Fruit fly (Drosophila melanogaster): ENCODE measurements around the gene dgrn.

dgrn gene

dm6 chr3R:5821243-5821642 lies 3.2 kb upstream of the dgrn start, which contains the start of gene Hpr1:
Hpr1 (minus strand) TSS chr3R:5821440.
- TF ChIP-seq Myc (optimal IDR thresholded peaks at IDR 0.05) (no peak), psq (optimal IDR thresholded peaks at IDR 0.05) (no peak)

- no peak for TF ChIP-seq ttk (optimal IDR thresholded peaks at IDR 0.05)
- TF ChIP-seq insv (optimal IDR thresholded peaks at IDR 0.05), result no peak
- TF ChIP-seq psq (optimal IDR thresholded peaks at IDR 0.05), result no peak
- no peak for TF ChIP-seq h (optimal IDR thresholded peaks at IDR 0.05)
Observed at dm6 chr3R:5821750-5822149, 2.7 kb upstream of the dgrn start, which contains the start of gene CG46303. CG46303 (plus strand) TSS chr3R:5821972.

dm6 chr3R:5829762-5830161 lies 5.3 kb downstream of the dgrn start, which contains the start of gene glob3:
glob3 (plus strand) TSS chr3R:5830062.
- TF ChIP-seq psq (optimal IDR thresholded peaks at IDR 0.05) (no peak), insv (optimal IDR thresholded peaks at IDR 0.05) (no peak), Myc (optimal IDR thresholded peaks at IDR 0.05) (no peak), Sin3A (optimal IDR thresholded peaks at IDR 0.05) (no peak), ttk (optimal IDR thresholded peaks at IDR 0.05) (no peak), h (optimal IDR thresholded peaks at IDR 0.05) (no peak)

- no peak for TF ChIP-seq Myc (optimal IDR thresholded peaks at IDR 0.05)
- TF ChIP-seq Sin3A (optimal IDR thresholded peaks at IDR 0.05), result no peak
- no peak for TF ChIP-seq h (optimal IDR thresholded peaks at IDR 0.05)
- TF ChIP-seq psq (optimal IDR thresholded peaks at IDR 0.05), result no peak
Observed at dm6 chr3R:5831339-5831738, 6.9 kb downstream of the dgrn start, which contains the start of gene CG1208. CG1208 (plus strand) TSS chr3R:5831639.

dm6 chr3R:5832345-5832981 lies 8.0 kb downstream of the dgrn start:
- no peak for TF ChIP-seq h (optimal IDR thresholded peaks at IDR 0.05)
- TF ChIP-seq ttk (optimal IDR thresholded peaks at IDR 0.05), result no peak
- no peak for TF ChIP-seq psq (optimal IDR thresholded peaks at IDR 0.05)
- no peak for TF ChIP-seq insv (optimal IDR thresholded peaks at IDR 0.05)
- no peak for TF ChIP-seq Sin3A (optimal IDR thresholded peaks at IDR 0.05)
- no peak for TF ChIP-seq Myc (optimal IDR thresholded peaks at IDR 0.05)

- TF ChIP-seq Sin3A (optimal IDR thresholded peaks at IDR 0.05) (no peak), insv (optimal IDR thresholded peaks at IDR 0.05) (no peak), Myc (optimal IDR thresholded peaks at IDR 0.05) (no peak), ttk (optimal IDR thresholded peaks at IDR 0.05) (no peak), psq (optimal IDR thresholded peaks at IDR 0.05) (no peak), h (optimal IDR thresholded peaks at IDR 0.05) (no peak)
Observed at dm6 chr3R:5833948-5834504, 9.6 kb downstream of the dgrn start.

dm6 chr3R:5836536-5836935 lies 12.1 kb downstream of the dgrn start:
- TF ChIP-seq psq (optimal IDR thresholded peaks at IDR 0.05) (no peak), insv (optimal IDR thresholded peaks at IDR 0.05) (no peak), h (optimal IDR thresholded peaks at IDR 0.05) (no peak), ttk (optimal IDR thresholded peaks at IDR 0.05) (no peak), Myc (optimal IDR thresholded peaks at IDR 0.05) (no peak), Sin3A (optimal IDR thresholded peaks at IDR 0.05) (no peak)

- TF ChIP-seq psq (optimal IDR thresholded peaks at IDR 0.05) (no peak), ttk (optimal IDR thresholded peaks at IDR 0.05) (no peak), Sin3A (optimal IDR thresholded peaks at IDR 0.05) (no peak), Myc (optimal IDR thresholded peaks at IDR 0.05) (no peak), h (optimal IDR thresholded peaks at IDR 0.05) (no peak), insv (optimal IDR thresholded peaks at IDR 0.05) (no peak)
Observed at dm6 chr3R:5838683-5839365, 14.4 kb downstream of the dgrn start.

- TF ChIP-seq Sin3A (optimal IDR thresholded peaks at IDR 0.05) (no peak), h (optimal IDR thresholded peaks at IDR 0.05) (no peak), Myc (optimal IDR thresholded peaks at IDR 0.05) (no peak), ttk (optimal IDR thresholded peaks at IDR 0.05) (no peak), insv (optimal IDR thresholded peaks at IDR 0.05) (no peak), psq (optimal IDR thresholded peaks at IDR 0.05) (no peak)
Observed at dm6 chr3R:5840870-5841269, 16.5 kb downstream of the dgrn start, which contains the start of gene CG1213. CG1213 (plus strand) TSS chr3R:5841170.

dm6 chr3R:5841290-5841689 lies 16.9 kb downstream of the dgrn start:
- no peak for TF ChIP-seq h (optimal IDR thresholded peaks at IDR 0.05)
- TF ChIP-seq ttk (optimal IDR thresholded peaks at IDR 0.05), result no peak
- TF ChIP-seq Myc (optimal IDR thresholded peaks at IDR 0.05), result no peak
- no peak for TF ChIP-seq Sin3A (optimal IDR thresholded peaks at IDR 0.05)
- no peak for TF ChIP-seq insv (optimal IDR thresholded peaks at IDR 0.05)
- no peak for TF ChIP-seq psq (optimal IDR thresholded peaks at IDR 0.05)

- no peak for TF ChIP-seq Sin3A (optimal IDR thresholded peaks at IDR 0.05)
- no peak for TF ChIP-seq h (optimal IDR thresholded peaks at IDR 0.05)
- TF ChIP-seq Myc (optimal IDR thresholded peaks at IDR 0.05), result no peak
- TF ChIP-seq ttk (optimal IDR thresholded peaks at IDR 0.05), result no peak
Observed at dm6 chr3R:5843516-5843915, 19.1 kb downstream of the dgrn start.

- TF ChIP-seq Myc (optimal IDR thresholded peaks at IDR 0.05) (no peak), h (optimal IDR thresholded peaks at IDR 0.05) (no peak), ttk (optimal IDR thresholded peaks at IDR 0.05) (no peak), Sin3A (optimal IDR thresholded peaks at IDR 0.05) (no peak), insv (optimal IDR thresholded peaks at IDR 0.05) (no peak)
Observed at dm6 chr3R:5846570-5847270, 22.3 kb downstream of the dgrn start, which contains the start of gene CG14676. CG14676 (plus strand) TSS chr3R:5847220.

All from Kc167 (cell line).